Worm (Caenorhabditis elegans) whole organism, mixed stage, embryonic: ENCODE measurements around the gene F57G9.7.

Source experiments
- lin-32 ChIP-seq: fragments of 200-800 bp; sonication (Bioruptor generic); optimal IDR thresholded peaks from 2 replicates; lab custom pipeline; 2018; ENCODE audit warnings: mild to moderate bottlenecking, missing genetic modification characterization, missing compliant biosample characterization
- nhr-28 ChIP-seq: fragments of 150-350 bp; optimal IDR thresholded peaks from 2 replicates; lab custom pipeline; 2014; ENCODE audit warnings: missing biosample characterization, missing genetic modification characterization
- snpc-4 ChIP-seq: fragments of 150-350 bp; optimal IDR thresholded peaks from 2 replicates; lab custom pipeline; 2014; ENCODE audit warnings: missing biosample characterization, missing genetic modification characterization
- ztf-11 ChIP-seq: fragments of 150-350 bp; optimal IDR thresholded peaks from 2 replicates; lab custom pipeline; 2014; ENCODE audit warnings: missing biosample characterization, missing genetic modification characterization

DNA sequence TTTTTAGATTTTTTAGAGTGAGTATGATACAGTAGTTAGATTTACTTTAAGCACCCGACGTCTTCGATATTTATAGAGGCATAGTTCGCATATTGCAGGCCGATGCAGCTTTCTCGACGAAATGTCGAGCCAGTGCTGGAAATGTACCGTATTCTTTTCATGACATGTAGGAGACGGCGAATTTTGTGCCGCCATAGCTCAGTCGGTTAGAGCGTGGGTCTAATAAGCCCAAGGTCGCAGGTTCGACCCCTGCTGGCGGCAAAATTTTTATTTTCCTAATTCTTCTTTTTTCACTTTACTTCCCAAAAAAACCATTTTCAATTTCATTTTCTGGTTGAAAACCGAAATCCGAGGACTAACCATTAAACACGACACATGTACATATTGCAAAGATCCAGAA, 35.3 kb downstream of the F57G9.7 start:
- TF ChIP-seq lin-32 (GFP tag; lab: Kevin White, UChicago), result no peak
- no peak for TF ChIP-seq snpc-4 (tag; lab: Kevin White, UChicago)
- TF ChIP-seq nhr-28 (tag; lab: Kevin White, UChicago), result no peak
- no peak for TF ChIP-seq ztf-11 (tag; lab: Kevin White, UChicago)
